Fruit fly (Drosophila melanogaster) whole organism, adult: Measurements from ENCODE around the gene Ada2b.

ENCODE experiments used
- CG11617 ChIP-seq: fragments of 200-800 bp; sonication (Bioruptor generic); optimal IDR thresholded peaks from 2 replicates; lab custom pipeline; 2017; ENCODE audit warnings: mild to moderate bottlenecking, missing biosample characterization, missing genetic modification reagents, missing genetic modification characterization
- CG12768 ChIP-seq: fragments of 200-800 bp; sonication (Bioruptor generic); optimal IDR thresholded peaks from 2 replicates; lab custom pipeline; 2017; ENCODE audit warnings: missing biosample characterization, missing genetic modification characterization, mild to moderate bottlenecking, moderate library complexity, missing genetic modification reagents
- CG14711 ChIP-seq: fragments of 200-800 bp; sonication (Bioruptor generic); optimal IDR thresholded peaks from 2 replicates; lab custom pipeline; 2018; ENCODE audit warnings: missing biosample characterization, mild to moderate bottlenecking, missing genetic modification characterization, moderate library complexity
- CG1620 ChIP-seq: fragments of 200-800 bp; sonication (Bioruptor generic); optimal IDR thresholded peaks from 2 replicates; lab custom pipeline; 2016; ENCODE audit warnings: missing biosample characterization, missing genetic modification characterization
- CG33017 ChIP-seq: fragments of 200-800 bp; sonication (Bioruptor generic); optimal IDR thresholded peaks from 2 replicates; lab custom pipeline; 2018; ENCODE audit warnings: missing biosample characterization, mild to moderate bottlenecking, missing genetic modification characterization, moderate library complexity
- CG5204 ChIP-seq: fragments of 200-800 bp; sonication (Bioruptor generic); optimal IDR thresholded peaks from 2 replicates; lab custom pipeline; 2016; ENCODE audit warnings: missing biosample characterization, missing genetic modification characterization
- CG7045 ChIP-seq: fragments of 200-800 bp; sonication (Bioruptor generic); optimal IDR thresholded peaks from 2 replicates; lab custom pipeline; 2017; ENCODE audit warnings: missing biosample characterization, mild to moderate bottlenecking, missing genetic modification characterization
- CG7101 ChIP-seq: fragments of 200-800 bp; sonication (Bioruptor generic); optimal IDR thresholded peaks from 2 replicates; lab custom pipeline; 2018; ENCODE audit warnings: missing biosample characterization, mild to moderate bottlenecking, missing genetic modification characterization, moderate library complexity
- Clk ChIP-seq: fragments of 200-800 bp; sonication (Bioruptor generic); optimal IDR thresholded peaks from 2 replicates; lab custom pipeline; 2017; ENCODE audit warnings: missing biosample characterization, missing genetic modification characterization
- Crg-1 ChIP-seq: fragments of 200-800 bp; sonication (Bioruptor generic); optimal IDR thresholded peaks from 2 replicates; lab custom pipeline; 2016; ENCODE audit warnings: missing biosample characterization, missing genetic modification characterization
- Hr96 ChIP-seq: fragments of 200-800 bp; sonication (Bioruptor generic); optimal IDR thresholded peaks from 2 replicates; lab custom pipeline; 2016; ENCODE audit warnings: missing biosample characterization, missing genetic modification characterization
- Mnt ChIP-seq: fragments of 200-800 bp; sonication (Bioruptor generic); optimal IDR thresholded peaks from 2 replicates; lab custom pipeline; 2016; ENCODE audit warnings: missing biosample characterization, mild to moderate bottlenecking, missing genetic modification characterization
- bab1 ChIP-seq: fragments of 200-800 bp; sonication (Bioruptor generic); optimal IDR thresholded peaks from 3 replicates; lab custom pipeline; 2019; ENCODE audit warnings: missing biosample characterization, mild to moderate bottlenecking, missing genetic modification characterization, moderate library complexity
- cic ChIP-seq: fragments of 200-800 bp; sonication (Bioruptor generic); optimal IDR thresholded peaks from 2 replicates; lab custom pipeline; 2017; ENCODE audit warnings: missing biosample characterization, mild to moderate bottlenecking, missing genetic modification characterization, moderate library complexity
- cnc ChIP-seq, 2 experiments: fragments of >200 bp; optimal IDR thresholded peaks; 2 replicates each; lab custom pipeline; 2017
- kay ChIP-seq: fragments of 200-800 bp; sonication (Bioruptor generic); peaks from one replicate; lab custom pipeline; 2016; ENCODE audit warnings: missing biosample characterization, missing genetic modification characterization, borderline replicate concordance
- ovo ChIP-seq: fragments of 200-800 bp; sonication (Bioruptor generic); optimal IDR thresholded peaks from 2 replicates; lab custom pipeline; 2016; ENCODE audit warnings: missing biosample characterization, missing genetic modification characterization
- pad ChIP-seq: fragments of 200-800 bp; sonication (Bioruptor generic); optimal IDR thresholded peaks from 3 replicates; lab custom pipeline; 2017; ENCODE audit warnings: missing biosample characterization, missing genetic modification characterization, mild to moderate bottlenecking, moderate library complexity, missing genetic modification reagents
- tj ChIP-seq: fragments of 200-800 bp; sonication (Bioruptor generic); optimal IDR thresholded peaks from 3 replicates; lab custom pipeline; 2017; ENCODE audit warnings: missing biosample characterization, mild to moderate bottlenecking, missing genetic modification characterization, moderate library complexity
- toe ChIP-seq: fragments of 200-800 bp; sonication (Bioruptor generic); optimal IDR thresholded peaks from 2 replicates; lab custom pipeline; 2016; ENCODE audit warnings: missing biosample characterization, missing genetic modification characterization

The Ada2b gene

DNA sequence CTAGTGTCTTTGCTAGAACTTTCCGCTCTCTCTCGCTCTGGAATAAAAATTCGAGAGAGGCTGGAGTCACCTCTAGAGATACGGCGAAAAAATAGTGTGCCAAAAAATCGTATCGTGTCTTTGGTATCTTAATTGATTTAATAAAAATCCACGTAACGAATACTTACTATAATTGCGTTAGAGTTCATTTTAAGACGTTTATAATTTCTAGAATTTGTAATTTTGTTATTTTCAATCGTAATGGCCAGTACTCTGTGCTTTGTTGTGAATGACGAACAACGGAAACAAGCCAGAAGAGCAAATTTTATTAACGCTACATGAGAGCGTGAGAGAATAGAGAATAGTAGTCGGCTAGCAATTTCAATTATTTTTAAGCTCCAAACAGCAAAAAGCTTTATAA lies 21.3 kb upstream of the Ada2b start:
- no peak for TF ChIP-seq CG7101 (tag; lab: Kevin White, UChicago)
- TF ChIP-seq pad = no peak
- no peak for TF ChIP-seq CG1620 (GFP tag; lab: Kevin White, UChicago)
- TF ChIP-seq Mnt (GFP tag; lab: Kevin White, UChicago) = no peak
- TF ChIP-seq CG33017 (tag; lab: Kevin White, UChicago) = peak; percentile 4
- TF ChIP-seq cic (GFP tag; lab: Kevin White, UChicago) = no peak
- TF ChIP-seq kay (GFP tag; lab: Kevin White, UChicago) = peak; percentile 92
- TF ChIP-seq Clk (GFP tag; lab: Kevin White, UChicago) = no peak
- no peak for TF ChIP-seq Hr96 (GFP tag; lab: Kevin White, UChicago)
- no peak for TF ChIP-seq CG14711 (tag; lab: Kevin White, UChicago)
- no peak for TF ChIP-seq toe (GFP tag; lab: Kevin White, UChicago)
- TF ChIP-seq CG12768 = no peak
- no peak for TF ChIP-seq CG11617 (GFP tag; lab: Kevin White, UChicago)
- peak; percentile 8 for TF ChIP-seq ovo (GFP tag; lab: Kevin White, UChicago)

DNA sequence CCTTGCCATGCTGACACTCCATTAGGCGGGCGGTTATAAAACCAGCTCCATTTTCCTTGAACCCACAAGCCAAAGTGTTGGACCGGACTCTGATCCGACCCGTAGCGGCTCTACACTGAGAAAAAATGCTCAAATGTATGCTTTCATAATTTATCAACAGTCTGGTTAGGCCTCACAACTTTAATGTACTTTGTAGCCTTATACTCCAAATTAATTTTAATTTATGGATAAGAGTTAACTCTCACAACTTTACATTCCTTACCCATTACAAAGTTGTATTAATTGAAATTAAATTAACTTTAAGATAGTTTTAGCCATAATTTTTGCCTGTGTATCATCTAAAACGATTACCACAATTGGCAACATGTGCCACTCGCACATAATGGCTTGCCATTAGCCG lies 15.7 kb upstream of the Ada2b start:
- TF ChIP-seq Hr96 (GFP tag; lab: Kevin White, UChicago) (no peak), ovo (GFP tag; lab: Kevin White, UChicago) (no peak), CG5204 (GFP tag; lab: Kevin White, UChicago) (no peak), cic (GFP tag; lab: Kevin White, UChicago) (no peak), Crg-1 (GFP tag; lab: Kevin White, UChicago) (no peak), Clk (GFP tag; lab: Kevin White, UChicago) (no peak)

DNA sequence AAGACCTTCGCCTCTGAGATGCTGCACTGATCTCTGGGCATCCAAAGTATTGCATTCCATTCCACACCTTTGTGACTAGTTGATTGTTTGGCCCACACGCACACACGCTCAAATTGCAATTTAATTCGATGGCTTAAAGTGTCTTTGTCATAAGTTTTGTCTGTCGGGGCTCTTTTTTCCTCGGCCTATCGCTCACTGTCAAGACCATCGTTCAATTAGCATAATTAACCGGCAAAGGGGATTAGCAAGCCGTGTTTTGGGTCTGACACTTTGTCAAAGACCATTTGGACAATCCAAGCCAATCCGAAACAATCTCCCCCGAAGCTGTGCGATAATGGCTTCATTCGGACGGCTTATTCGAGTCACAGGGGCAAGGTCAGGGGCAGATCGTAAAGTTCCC lies 14.0 kb upstream of the Ada2b start:
- TF ChIP-seq Clk (GFP tag; lab: Kevin White, UChicago) (no peak), tj (GFP tag; lab: Kevin White, UChicago) (no peak), ovo (GFP tag; lab: Kevin White, UChicago) (no peak), CG33017 (tag; lab: Kevin White, UChicago) (no peak), CG7045 (GFP tag; lab: Kevin White, UChicago) (no peak), cnc (optimal IDR thresholded peaks at IDR 0.05; lab: Kevin White, UChicago) (no peak), CG12768 (no peak), Hr96 (GFP tag; lab: Kevin White, UChicago) (no peak), CG14711 (tag; lab: Kevin White, UChicago) (no peak), Mnt (GFP tag; lab: Kevin White, UChicago) (no peak), CG7101 (tag; lab: Kevin White, UChicago) (no peak), CG1620 (GFP tag; lab: Kevin White, UChicago) (no peak), pad (no peak), cic (GFP tag; lab: Kevin White, UChicago) (no peak), CG5204 (GFP tag; lab: Kevin White, UChicago) (no peak)

DNA sequence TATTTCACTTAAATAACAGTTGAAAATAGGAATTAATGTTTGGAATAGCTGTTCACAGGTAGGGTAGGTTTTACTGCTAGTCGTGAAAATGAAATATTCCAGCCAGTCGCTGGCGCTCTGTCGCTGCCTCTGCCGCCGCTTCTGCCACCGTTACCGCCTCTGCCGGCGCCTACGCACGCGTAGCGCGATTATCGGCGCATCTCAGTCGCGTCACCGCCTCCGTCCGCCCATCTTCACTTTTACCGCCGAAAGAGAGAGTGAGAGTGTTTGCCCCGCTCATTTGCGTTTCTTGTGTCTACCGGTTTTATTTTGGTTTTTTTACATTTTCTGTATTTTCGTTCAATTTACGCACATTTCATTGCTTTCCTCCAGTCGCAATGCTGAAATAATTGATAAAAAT lies 11.2 kb upstream of the Ada2b start:
- no peak for TF ChIP-seq CG11617 (GFP tag; lab: Kevin White, UChicago)
- TF ChIP-seq CG14711 (tag; lab: Kevin White, UChicago) = no peak
- TF ChIP-seq pad = no peak
- TF ChIP-seq Hr96 (GFP tag; lab: Kevin White, UChicago) = no peak
- no peak for TF ChIP-seq CG33017 (tag; lab: Kevin White, UChicago)
- TF ChIP-seq CG1620 (GFP tag; lab: Kevin White, UChicago) = no peak
- no peak for TF ChIP-seq CG7045 (GFP tag; lab: Kevin White, UChicago)
- no peak for TF ChIP-seq cnc (optimal IDR thresholded peaks at IDR 0.05; lab: Kevin White, UChicago)
- TF ChIP-seq Mnt (GFP tag; lab: Kevin White, UChicago) = no peak
- TF ChIP-seq CG7101 (tag; lab: Kevin White, UChicago) = no peak
- TF ChIP-seq CG5204 (GFP tag; lab: Kevin White, UChicago) = no peak
- TF ChIP-seq Clk (GFP tag; lab: Kevin White, UChicago) = no peak
- no peak for TF ChIP-seq tj (GFP tag; lab: Kevin White, UChicago)

DNA sequence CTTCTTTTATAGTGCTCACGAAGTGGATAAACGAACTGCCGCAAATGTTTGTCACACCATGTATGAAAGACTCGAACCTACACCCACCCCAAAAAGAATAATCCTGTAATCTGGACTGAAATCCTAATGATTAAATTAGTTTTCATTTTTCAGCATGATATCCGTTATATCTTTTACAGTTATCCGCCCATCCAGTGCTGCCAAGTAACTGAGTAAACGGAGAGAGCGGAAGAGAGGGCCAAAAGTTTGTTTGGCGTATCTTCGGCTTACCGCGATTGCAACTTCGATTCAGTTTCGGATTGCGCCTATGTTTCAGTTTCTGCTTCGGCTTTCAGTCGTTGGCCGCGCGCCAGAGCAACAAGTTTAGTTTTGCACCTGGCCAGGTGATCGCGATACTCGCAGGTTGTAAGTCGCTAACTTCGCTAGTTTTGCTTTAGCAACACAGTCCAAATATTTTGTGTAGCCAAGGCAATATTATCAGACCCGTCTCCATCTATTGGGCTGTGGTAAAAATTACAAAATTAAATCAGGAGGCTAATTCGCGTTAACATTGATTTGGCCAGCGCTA lies 9.9 kb upstream of the Ada2b start, which contains the start of gene mtg:
mtg (plus strand) TSS at position 332 of the 568 bp plus-strand sequence.
- TF ChIP-seq Hr96 (GFP tag; lab: Kevin White, UChicago) (no peak), cic (GFP tag; lab: Kevin White, UChicago) (no peak), kay (GFP tag; lab: Kevin White, UChicago) (no peak), CG33017 (tag; lab: Kevin White, UChicago) (no peak), bab1 (GFP tag; lab: Kevin White, UChicago) (no peak), toe (GFP tag; lab: Kevin White, UChicago) (no peak), CG11617 (GFP tag; lab: Kevin White, UChicago) (no peak), CG12768 (no peak), CG1620 (GFP tag; lab: Kevin White, UChicago) (no peak)

DNA sequence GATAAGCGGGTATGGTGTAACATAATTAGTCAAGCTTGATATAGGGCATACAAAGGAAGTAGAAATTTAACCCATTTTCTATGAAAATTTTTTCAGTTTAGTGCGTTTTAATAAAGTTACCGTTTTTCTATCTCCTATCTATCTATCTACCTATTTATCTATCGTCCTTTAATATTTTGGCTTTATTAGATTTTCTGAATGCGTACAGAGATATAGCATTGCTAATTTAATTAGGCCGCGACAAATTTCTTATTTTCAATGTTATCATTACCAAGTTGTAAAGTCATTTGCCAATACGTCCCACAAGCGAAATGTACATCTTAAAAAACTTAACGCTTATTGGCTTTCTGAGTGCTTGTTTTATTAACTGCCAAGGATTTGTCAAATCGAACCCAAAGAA lies 7.8 kb upstream of the Ada2b start, which contains the start of gene CG15864:
CG15864 (plus strand) TSS at position 301 of the 400 bp plus-strand sequence.
- TF ChIP-seq cnc (optimal IDR thresholded peaks at IDR 0.05; lab: Kevin White, UChicago) = no peak
- no peak for TF ChIP-seq CG1620 (GFP tag; lab: Kevin White, UChicago)
- no peak for TF ChIP-seq Clk (GFP tag; lab: Kevin White, UChicago)
